Fruit fly (Drosophila melanogaster): ENCODE measurements around the gene CG17375.

- TF ChIP-seq insv (GFP tag; optimal IDR thresholded peaks at IDR 0.05) (no peak), CG15514 (GFP tag; optimal IDR thresholded peaks at IDR 0.05) (no peak), CG30020 (tag; optimal IDR thresholded peaks at IDR 0.05) (no peak), pb (GFP tag; optimal IDR thresholded peaks at IDR 0.05) (peak; percentile 29), CG3065 (GFP tag; optimal IDR thresholded peaks at IDR 0.05) (peak; percentile 6), dmrt99B (tag; optimal IDR thresholded peaks at IDR 0.05) (peak; percentile 77), Fer1 (GFP tag; optimal IDR thresholded peaks at IDR 0.05) (no peak)
These were observed 35.8 kb upstream of the CG17375 start for dm6 chr2L:6841349-6841748.
